Worm (Caenorhabditis elegans) whole organism, mixed stage, embryonic: ENCODE measurements around the gene Y49F6B.2.
"Not testable (repeated sequence)": the region's sequence is repeated elsewhere in the genome, so short reads cannot be mapped to it uniquely, and the experiment has no call there.

ENCODE experiments used
- M03D4.4 ChIP-seq: sonication (generic microtip); optimal IDR thresholded peaks from 2 replicates; lab custom pipeline; 2017; ENCODE audit warnings: mild to moderate bottlenecking, missing genetic modification characterization, missing compliant biosample characterization
- blmp-1 ChIP-seq: fragments of 150-350 bp; optimal IDR thresholded peaks from 2 replicates; lab custom pipeline; 2014; ENCODE audit warnings: missing biosample characterization, missing genetic modification characterization
- ceh-43 ChIP-seq: fragments of 200-800 bp; sonication (Bioruptor generic); optimal IDR thresholded peaks from 2 replicates; lab custom pipeline; 2018; ENCODE audit warnings: mild to moderate bottlenecking, missing genetic modification characterization, moderate library complexity, missing compliant biosample characterization
- ceh-83 ChIP-seq: fragments of 200-800 bp; sonication (Bioruptor generic); optimal IDR thresholded peaks from 2 replicates; lab custom pipeline; 2018; ENCODE audit warnings: mild to moderate bottlenecking, missing genetic modification characterization, missing compliant biosample characterization
- ces-1 ChIP-seq: fragments of 150-350 bp; optimal IDR thresholded peaks from 2 replicates; lab custom pipeline; 2014; ENCODE audit warnings: missing biosample characterization, missing genetic modification reagents, missing genetic modification characterization
- cnd-1 ChIP-seq: fragments of 200-800 bp; sonication (Bioruptor generic); optimal IDR thresholded peaks from 2 replicates; lab custom pipeline; 2018; ENCODE audit warnings: mild to moderate bottlenecking, missing genetic modification characterization, missing compliant biosample characterization
- drap-1 ChIP-seq: fragments of 200-800 bp; sonication (Bioruptor generic); optimal IDR thresholded peaks from 3 replicates; lab custom pipeline; 2018; ENCODE audit warnings: mild to moderate bottlenecking, missing genetic modification characterization, missing compliant biosample characterization
- elt-1 ChIP-seq: sonication (generic microtip); optimal IDR thresholded peaks from 2 replicates; lab custom pipeline; 2017; ENCODE audit warnings: missing genetic modification characterization, mild to moderate bottlenecking, missing compliant biosample characterization, antibody characterized with exemption, moderate library complexity, borderline replicate concordance; ENCODE audit not compliant: insufficient read depth
- elt-3 ChIP-seq: fragments of 150-350 bp; optimal IDR thresholded peaks from 2 replicates; lab custom pipeline; 2014; ENCODE audit warnings: missing biosample characterization, missing genetic modification characterization
- flh-1 ChIP-seq: fragments of 200-800 bp; sonication (Bioruptor generic); optimal IDR thresholded peaks from 2 replicates; lab custom pipeline; 2018; ENCODE audit warnings: mild to moderate bottlenecking, missing genetic modification characterization, moderate library complexity, missing compliant biosample characterization
- hlh-1 ChIP-seq: fragments of 150-350 bp; optimal IDR thresholded peaks from 2 replicates; lab custom pipeline; 2014; ENCODE audit warnings: missing biosample characterization, missing genetic modification reagents, missing genetic modification characterization
- lin-13 ChIP-seq: fragments of 150-350 bp; optimal IDR thresholded peaks from 2 replicates; lab custom pipeline; 2014; ENCODE audit warnings: missing biosample characterization, missing genetic modification characterization
- lin-32 ChIP-seq: fragments of 200-800 bp; sonication (Bioruptor generic); optimal IDR thresholded peaks from 2 replicates; lab custom pipeline; 2018; ENCODE audit warnings: mild to moderate bottlenecking, missing genetic modification characterization, missing compliant biosample characterization
- lsy-2 ChIP-seq: fragments of 150-350 bp; optimal IDR thresholded peaks from 2 replicates; lab custom pipeline; 2014; ENCODE audit warnings: missing biosample characterization, missing genetic modification characterization
- mab-5 ChIP-seq: fragments of 150-350 bp; optimal IDR thresholded peaks from 2 replicates; lab custom pipeline; 2014; ENCODE audit warnings: missing biosample characterization, missing genetic modification characterization
- mep-1 ChIP-seq: fragments of 150-350 bp; optimal IDR thresholded peaks from 2 replicates; lab custom pipeline; 2017; ENCODE audit warnings: missing biosample characterization, missing genetic modification reagents, missing genetic modification characterization, inconsistent platforms
- mls-2 ChIP-seq: sonication (generic microtip); optimal IDR thresholded peaks from 2 replicates; lab custom pipeline; 2016; ENCODE audit warnings: mild to moderate bottlenecking, missing genetic modification characterization, moderate library complexity, missing compliant biosample characterization
- nhr-12 ChIP-seq: fragments of 150-350 bp; optimal IDR thresholded peaks from 2 replicates; lab custom pipeline; 2014; ENCODE audit warnings: missing biosample characterization, missing genetic modification characterization
- nhr-237 ChIP-seq: fragments of 150-350 bp; optimal IDR thresholded peaks from 2 replicates; lab custom pipeline; 2014; ENCODE audit warnings: missing biosample characterization, missing genetic modification characterization
- nhr-28 ChIP-seq: fragments of 150-350 bp; optimal IDR thresholded peaks from 2 replicates; lab custom pipeline; 2014; ENCODE audit warnings: missing biosample characterization, missing genetic modification characterization
- sem-2 ChIP-seq: fragments of 200-800 bp; sonication (Bioruptor generic); optimal IDR thresholded peaks from 2 replicates; lab custom pipeline; 2018; ENCODE audit warnings: mild to moderate bottlenecking, missing genetic modification characterization, missing compliant biosample characterization
- snpc-4 ChIP-seq: fragments of 150-350 bp; optimal IDR thresholded peaks from 2 replicates; lab custom pipeline; 2014; ENCODE audit warnings: missing biosample characterization, missing genetic modification characterization
- sptf-1 ChIP-seq: sonication (generic microtip); optimal IDR thresholded peaks from 2 replicates; lab custom pipeline; 2017; ENCODE audit warnings: mild to moderate bottlenecking, missing genetic modification characterization, moderate library complexity, missing compliant biosample characterization
- tbx-8 ChIP-seq: fragments of 200-800 bp; sonication (Bioruptor generic); optimal IDR thresholded peaks from 2 replicates; lab custom pipeline; 2018; ENCODE audit warnings: mild to moderate bottlenecking, missing genetic modification characterization, moderate library complexity, missing compliant biosample characterization
- unc-39 ChIP-seq: fragments of 150-350 bp; optimal IDR thresholded peaks from 2 replicates; lab custom pipeline; 2014; ENCODE audit warnings: missing biosample characterization, missing genetic modification characterization
- unc-62 ChIP-seq: fragments of 150-350 bp; optimal IDR thresholded peaks from 2 replicates; lab custom pipeline; 2014; ENCODE audit warnings: missing biosample characterization, missing genetic modification reagents, missing genetic modification characterization
- zip-8 ChIP-seq: fragments of 150-350 bp; optimal IDR thresholded peaks from 2 replicates; lab custom pipeline; 2014; ENCODE audit warnings: missing biosample characterization, missing genetic modification characterization
- ztf-11 ChIP-seq: fragments of 150-350 bp; optimal IDR thresholded peaks from 2 replicates; lab custom pipeline; 2014; ENCODE audit warnings: missing biosample characterization, missing genetic modification characterization

The Y49F6B.2 gene

ce11 chrII:3482231-3482630 lies 20.5 kb upstream of the Y49F6B.2 start, which contains the start of gene smu-2:
TSS of gene smu-2 (plus strand) at chrII:3482408.
- no peak for TF ChIP-seq elt-1 (tag; lab: Kevin White, UChicago)
- peak; percentile 20 for TF ChIP-seq cnd-1
- peak; percentile 49 for TF ChIP-seq mep-1 (tag; lab: Kevin White, UChicago)
- TF ChIP-seq ceh-43 (GFP tag; lab: Kevin White, UChicago): peak; percentile 7
- TF ChIP-seq sptf-1 (tag; lab: Kevin White, UChicago): peak; percentile 75
- TF ChIP-seq snpc-4: no peak
- no peak for TF ChIP-seq sem-2 (GFP tag; lab: Kevin White, UChicago)
- TF ChIP-seq mab-5 (tag; lab: Kevin White, UChicago): peak; percentile 55
- peak; percentile 39 for TF ChIP-seq lsy-2 (tag; lab: Kevin White, UChicago)
- TF ChIP-seq ces-1 (GFP tag; lab: Kevin White, UChicago): peak; percentile 97
- TF ChIP-seq nhr-28: no peak
- TF ChIP-seq lin-32 (GFP tag; lab: Kevin White, UChicago): peak; percentile 16

DNA sequence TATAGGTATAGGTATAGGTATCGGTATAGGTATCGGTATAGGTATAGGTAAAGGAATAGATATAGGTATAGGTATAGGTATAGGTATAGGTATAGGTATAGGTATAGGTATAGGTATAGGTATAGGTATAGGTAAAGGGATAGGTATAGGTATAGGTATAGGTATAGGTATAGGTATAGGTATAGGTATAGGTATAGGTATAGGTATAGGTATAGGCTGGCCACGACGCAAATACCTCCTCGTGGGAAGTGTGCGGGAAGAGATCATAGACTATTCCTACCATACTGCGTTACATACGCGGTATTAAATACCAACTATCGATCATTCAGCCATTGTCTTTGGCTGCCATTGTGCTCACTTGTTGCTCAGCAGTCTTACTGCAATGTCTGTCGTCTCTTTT lies 12.0 kb upstream of the Y49F6B.2 start, which contains the start of gene fbxb-112:
Gene fbxb-112, plus strand, starts transcription at position 301 of the 400 bp plus-strand sequence.
- not testable (repeated sequence) for TF ChIP-seq drap-1 (GFP tag; lab: Kevin White, UChicago); blmp-1 (tag; lab: Kevin White, UChicago); ceh-83 (GFP tag; lab: Kevin White, UChicago)

DNA sequence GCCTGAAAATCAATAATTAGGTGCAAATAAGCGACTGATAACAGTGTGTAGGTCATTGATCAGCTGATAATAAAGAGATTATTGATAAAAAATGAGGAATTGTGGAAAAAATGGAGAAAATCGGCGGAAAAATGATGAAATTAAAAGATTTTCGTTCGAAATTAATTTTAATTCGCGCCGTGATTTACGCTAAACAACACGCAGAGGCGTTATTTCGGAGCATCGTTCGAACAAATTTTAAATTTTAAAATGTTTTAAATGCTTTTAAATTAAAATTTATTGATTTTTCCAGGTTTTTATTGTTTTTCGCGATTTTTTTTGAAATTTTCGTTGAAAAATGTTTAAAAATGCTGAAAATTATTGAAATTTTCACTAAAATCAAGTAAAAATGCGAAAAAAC lies 3.4 kb upstream of the Y49F6B.2 start, which contains the start of gene Y49F6B.9:
Gene Y49F6B.9, minus strand, starts transcription at position 2 of the 400 bp plus-strand sequence.
- TF ChIP-seq elt-1 (tag; lab: Kevin White, UChicago): no peak

- TF ChIP-seq nhr-12 (tag; lab: Kevin White, UChicago) (no peak), ceh-43 (GFP tag; lab: Kevin White, UChicago) (no peak), M03D4.4 (tag; lab: Kevin White, UChicago) (no peak), ces-1 (GFP tag; lab: Kevin White, UChicago) (no peak), flh-1 (GFP tag; lab: Kevin White, UChicago) (no peak), lin-13 (tag; lab: Kevin White, UChicago) (no peak), mab-5 (tag; lab: Kevin White, UChicago) (no peak), elt-1 (tag; lab: Kevin White, UChicago) (no peak), unc-39 (tag; lab: Kevin White, UChicago) (no peak), drap-1 (GFP tag; lab: Kevin White, UChicago) (no peak), zip-8 (tag; lab: Kevin White, UChicago) (no peak), mls-2 (tag; lab: Kevin White, UChicago) (no peak), tbx-8 (no peak)
These were observed 2.4 kb upstream of the Y49F6B.2 start for ce11 chrII:3500373-3500772.

DNA sequence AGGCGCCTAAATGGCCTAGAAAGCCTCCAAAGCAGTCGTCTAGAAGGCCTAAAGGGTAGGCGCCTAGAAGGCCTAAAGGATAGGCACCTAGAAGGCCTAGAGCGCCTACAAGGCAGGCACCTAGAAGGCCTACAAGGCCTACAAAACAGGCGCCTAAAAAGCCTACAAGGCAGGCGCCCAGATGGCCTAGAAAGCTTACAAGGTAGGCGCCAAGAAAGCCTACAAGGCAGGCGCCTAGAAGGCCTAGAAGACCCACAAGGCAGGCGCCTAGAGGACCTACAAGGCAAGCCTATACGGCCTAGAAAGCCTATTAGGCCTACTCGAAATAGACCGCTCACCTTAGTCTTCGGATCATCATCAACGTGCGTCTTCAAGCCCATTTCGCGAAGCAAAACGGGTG lies 757 bp upstream of the Y49F6B.2 start:
- no peak for TF ChIP-seq drap-1 (GFP tag; lab: Kevin White, UChicago)
- no peak for TF ChIP-seq nhr-237 (tag; lab: Kevin White, UChicago)
- TF ChIP-seq snpc-4: no peak
- TF ChIP-seq hlh-1 (tag; lab: Kevin White, UChicago): no peak
- no peak for TF ChIP-seq lsy-2 (tag; lab: Kevin White, UChicago)
- no peak for TF ChIP-seq zip-8 (tag; lab: Kevin White, UChicago)
- no peak for TF ChIP-seq nhr-28
- TF ChIP-seq lin-13 (tag; lab: Kevin White, UChicago): no peak
- no peak for TF ChIP-seq mep-1 (tag; lab: Kevin White, UChicago)
- no peak for TF ChIP-seq ztf-11 (tag; lab: Kevin White, UChicago)
- TF ChIP-seq elt-1 (tag; lab: Kevin White, UChicago): no peak
- no peak for TF ChIP-seq unc-62 (GFP tag; lab: Kevin White, UChicago)
- TF ChIP-seq lin-32 (GFP tag; lab: Kevin White, UChicago): no peak
- TF ChIP-seq elt-3 (tag; lab: Kevin White, UChicago): no peak

ce11 chrII:3504717-3505116 lies 1.9 kb downstream of the Y49F6B.2 start, which contains the start of gene cyh-1:
TSS of gene cyh-1 (plus strand) at chrII:3505017.
- no peak for TF ChIP-seq snpc-4
- no peak for TF ChIP-seq ces-1 (GFP tag; lab: Kevin White, UChicago)
- TF ChIP-seq zip-8 (tag; lab: Kevin White, UChicago): no peak
- TF ChIP-seq lin-32 (GFP tag; lab: Kevin White, UChicago): no peak
- TF ChIP-seq nhr-12 (tag; lab: Kevin White, UChicago): no peak
- no peak for TF ChIP-seq nhr-28
- TF ChIP-seq, all 35 proteins: peak for 0
